Fruit fly (Drosophila melanogaster) whole organism, embryonic: ENCODE measurements around the gene Max.

Source experiments
- CG12071 ChIP-seq: fragments of 200-800 bp; sonication (Bioruptor generic); optimal IDR thresholded peaks from 3 replicates; lab custom pipeline; 2018; ENCODE audit warnings: missing biosample characterization, mild to moderate bottlenecking, missing genetic modification characterization
- CG12942 ChIP-seq: fragments of 200-800 bp; sonication (Bioruptor generic); optimal IDR thresholded peaks from 3 replicates; lab custom pipeline; 2016; ENCODE audit warnings: missing biosample characterization, missing genetic modification characterization
- CG7987 ChIP-seq: fragments of 200-800 bp; sonication (Bioruptor generic); optimal IDR thresholded peaks from 2 replicates; lab custom pipeline; 2018; ENCODE audit warnings: missing biosample characterization, mild to moderate bottlenecking, missing genetic modification characterization, moderate library complexity
- Rx ChIP-seq: fragments of 200-800 bp; sonication (Bioruptor generic); IDR thresholded peaks from 2 replicates; pipeline ENCODE4 v1.3.6; 2022; ENCODE audit warnings: missing biosample characterization, missing genetic modification characterization
- chm ChIP-seq: fragments of 200-800 bp; sonication (Bioruptor generic); IDR thresholded peaks from 2 replicates; pipeline ENCODE4 v1.3.6; 2022; ENCODE audit warnings: missing biosample characterization, missing genetic modification characterization
- disco-r ChIP-seq: fragments of 200-800 bp; sonication (Bioruptor generic); optimal IDR thresholded peaks from 2 replicates; lab custom pipeline; 2016; ENCODE audit warnings: missing biosample characterization, missing genetic modification characterization
- hth ChIP-seq: fragments of >200 bp; optimal IDR thresholded peaks from 2 replicates; lab custom pipeline; 2017; ENCODE audit warnings: inconsistent platforms
- lola ChIP-seq, 3 experiments: fragments of >200 bp in 2 of 3; fragments of 200-800 bp in 1 of 3; sonication (Bioruptor generic) in 1 of 3; optimal IDR thresholded peaks; 2 replicates each; lab custom pipeline; 2017 to 2019; ENCODE audit warnings: missing biosample characterization in 3 of 3, missing genetic modification characterization in 3 of 3, mild to moderate bottlenecking in 1 of 3, moderate library complexity in 1 of 3
- sc ChIP-seq, 3 experiments: fragments of >200 bp in 2 of 3; fragments of 200-800 bp in 1 of 3; sonication (Bioruptor generic) in 1 of 3; optimal IDR thresholded peaks; 2 replicates in 2 of 3; 3 replicates in 1 of 3; lab custom pipeline; 2017; ENCODE audit warnings: mild to moderate bottlenecking in 1 of 3, missing biosample characterization in 1 of 3, missing genetic modification characterization in 1 of 3, missing genetic modification reagents in 1 of 3

DNA sequence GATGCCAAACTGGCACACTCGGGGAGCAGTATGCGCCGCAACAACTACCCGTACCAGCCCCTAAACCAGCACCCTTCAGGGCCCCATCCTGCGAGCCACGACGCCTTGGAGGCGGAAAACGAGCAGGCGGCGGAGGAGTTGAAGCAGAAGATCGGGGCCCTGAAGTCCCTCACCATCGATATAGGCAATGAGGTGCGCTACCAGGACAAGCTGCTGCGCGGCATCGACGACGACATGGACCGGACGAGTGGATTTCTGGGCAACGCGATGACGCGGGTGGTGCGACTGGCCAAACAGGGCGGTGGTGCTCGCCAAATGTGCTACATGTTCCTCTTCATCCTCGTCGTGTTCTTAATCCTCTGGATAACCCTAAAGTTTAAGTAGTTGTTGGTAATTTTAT, 2.3 kb downstream of the Max start:
- TF ChIP-seq disco-r (GFP tag; lab: Kevin White, UChicago): no peak
- TF ChIP-seq lola (GFP tag; optimal IDR thresholded peaks at IDR 0.05; lab: Kevin White, UChicago): no peak
- no peak for TF ChIP-seq hth (lab: Kevin White, UChicago)
- no peak for TF ChIP-seq CG12071 (GFP tag; lab: Kevin White, UChicago)
- no peak for TF ChIP-seq Rx (GFP tag; lab: Robert Waterston, UW)
- no peak for TF ChIP-seq CG12942 (GFP tag; lab: Kevin White, UChicago)
- TF ChIP-seq sc (optimal IDR thresholded peaks at IDR 0.05; lab: Kevin White, UChicago): no peak
- TF ChIP-seq sc (GFP tag; optimal IDR thresholded peaks at IDR 0.05; lab: Kevin White, UChicago): no peak
- TF ChIP-seq CG7987 (GFP tag; lab: Kevin White, UChicago): no peak
- no peak for TF ChIP-seq chm
